Worm (Caenorhabditis elegans): ENCODE measurements around the gene F29B9.1.

F29B9.1 gene

ce11 chrIV:4705922-4706321 is 40.7 kb downstream of the F29B9.1 start:
- TF ChIP-seq ceh-24 (tag; optimal IDR thresholded peaks at IDR 0.05) (no peak), Y22D7AL.16 (tag; optimal IDR thresholded peaks at IDR 0.05) (no peak), ceh-18 (tag; optimal IDR thresholded peaks at IDR 0.05) (no peak), C38D4.7 (GFP tag; optimal IDR thresholded peaks at IDR 0.05) (no peak), T23F11.4 (GFP tag; optimal IDR thresholded peaks at IDR 0.05) (no peak), rnt-1 (tag; optimal IDR thresholded peaks at IDR 0.05) (no peak), ceh-48 (tag; optimal IDR thresholded peaks at IDR 0.05) (no peak), nfya-1 (tag; optimal IDR thresholded peaks at IDR 0.05) (peak; percentile 73)

- TF ChIP-seq unc-55 (GFP tag; optimal IDR thresholded peaks at IDR 0.05), result no peak
- TF ChIP-seq K02D7.2 (tag; optimal IDR thresholded peaks at IDR 0.05), result no peak
- no peak for TF ChIP-seq pax-1 (tag; optimal IDR thresholded peaks at IDR 0.05)
- TF ChIP-seq mec-3 (tag; optimal IDR thresholded peaks at IDR 0.05; ENCODE audit: borderline replicate concordance), result no peak
- no peak for TF ChIP-seq hlh-30 (tag; optimal IDR thresholded peaks at IDR 0.05; ENCODE audit: insufficient read depth)
- TF ChIP-seq ceh-22 (tag; optimal IDR thresholded peaks at IDR 0.05), result no peak
- TF ChIP-seq dve-1 (tag; optimal IDR thresholded peaks at IDR 0.05), result no peak
Measured at ce11 chrIV:4710459-4710858, 45.3 kb downstream of the F29B9.1 start, which contains the start of gene cif-1. cif-1 (minus strand) TSS chrIV:4710755.

ce11 chrIV:4712376-4712775 is 47.2 kb downstream of the F29B9.1 start, which contains the start of gene yars-2:
yars-2 (minus strand) TSS chrIV:4712624.
- TF ChIP-seq ceh-14 (tag; optimal IDR thresholded peaks at IDR 0.05) (no peak), ztf-16 (tag; optimal IDR thresholded peaks at IDR 0.05) (no peak), ceh-30 (tag; optimal IDR thresholded peaks at IDR 0.05) (no peak), ama-1 (optimal IDR thresholded peaks at IDR 0.05) (no peak), hlh-15 (tag; optimal IDR thresholded peaks at IDR 0.05) (no peak), sox-4 (tag; optimal IDR thresholded peaks at IDR 0.05) (no peak), ceh-31 (tag; optimal IDR thresholded peaks at IDR 0.05) (peak; percentile 74), C08G9.2 (tag; optimal IDR thresholded peaks at IDR 0.05) (peak; percentile 63), fkh-6 (tag; optimal IDR thresholded peaks at IDR 0.05) (no peak), lin-11 (tag; optimal IDR thresholded peaks at IDR 0.05) (no peak), hlh-6 (tag; optimal IDR thresholded peaks at IDR 0.05) (no peak), npax-4 (tag; optimal IDR thresholded peaks at IDR 0.05) (no peak), unc-42 (tag; optimal IDR thresholded peaks at IDR 0.05) (no peak), odd-2 (tag; optimal IDR thresholded peaks at IDR 0.05) (no peak), nfya-1 (tag; optimal IDR thresholded peaks at IDR 0.05) (no peak), sdc-2 (tag; optimal IDR thresholded peaks at IDR 0.05) (no peak), fkh-10 (GFP tag; optimal IDR thresholded peaks at IDR 0.05) (no peak), ets-4 (tag; optimal IDR thresholded peaks at IDR 0.05) (peak; percentile 59), tbx-2 (tag; optimal IDR thresholded peaks at IDR 0.05) (peak; percentile 73), fax-1 (tag; optimal IDR thresholded peaks at IDR 0.05) (peak; percentile 27), pha-4 (tag; optimal IDR thresholded peaks at IDR 0.05) (no peak), Y22D7AL.16 (tag; optimal IDR thresholded peaks at IDR 0.05) (no peak), ceh-2 (tag; optimal IDR thresholded peaks at IDR 0.05) (peak; percentile 83), tbx-7 (tag; optimal IDR thresholded peaks at IDR 0.05) (peak; percentile 16), ceh-18 (tag; optimal IDR thresholded peaks at IDR 0.05) (no peak), gmeb-2 (tag; optimal IDR thresholded peaks at IDR 0.05) (no peak), sox-2 (GFP tag; IDR thresholded peaks at IDR 0.05) (no peak), elt-2 (tag; optimal IDR thresholded peaks at IDR 0.05) (peak; percentile 31), lim-6 (tag; optimal IDR thresholded peaks at IDR 0.05) (no peak), hlh-8 (tag; optimal IDR thresholded peaks at IDR 0.05) (peak; percentile 13), K09A11.1 (tag; optimal IDR thresholded peaks at IDR 0.05; ENCODE audit: insufficient read depth) (no peak), ref-2 (tag; optimal IDR thresholded peaks at IDR 0.05) (peak; percentile 33), zip-5 (tag; optimal IDR thresholded peaks at IDR 0.05) (peak; percentile 26), pat-9 (tag; optimal IDR thresholded peaks at IDR 0.05) (no peak), che-1 (tag; optimal IDR thresholded peaks at IDR 0.05) (no peak)
